Fruit fly (Drosophila melanogaster) whole organism, embryonic: Measurements from ENCODE around the gene Dif.
A peak's percentile ranks its signal among the peaks of the same experiment; 100 is the strongest.

Source experiments
- Asciz ChIP-seq: fragments of 200-800 bp; sonication (Bioruptor generic); optimal IDR thresholded peaks from 2 replicates; lab custom pipeline; 2017; ENCODE audit warnings: missing biosample characterization, mild to moderate bottlenecking, missing genetic modification characterization, missing genetic modification reagents
- BtbVII ChIP-seq: fragments of 200-800 bp; sonication (Bioruptor generic); optimal IDR thresholded peaks from 3 replicates; lab custom pipeline; 2017; ENCODE audit warnings: missing biosample characterization, mild to moderate bottlenecking, missing genetic modification characterization
- CG11560 ChIP-seq: fragments of 200-800 bp; sonication (Bioruptor generic); IDR thresholded peaks from 3 replicates; pipeline ENCODE4 v1.3.6; 2022; ENCODE audit warnings: missing biosample characterization, missing genetic modification characterization
- CG12744 ChIP-seq: fragments of 200-800 bp; sonication (Bioruptor generic); optimal IDR thresholded peaks from 2 replicates; lab custom pipeline; 2016; ENCODE audit warnings: missing biosample characterization, missing genetic modification characterization
- CG14441 ChIP-seq: fragments of 200-800 bp; sonication (Bioruptor generic); IDR thresholded peaks from 2 replicates; pipeline ENCODE4 v1.3.6; 2022; ENCODE audit warnings: missing biosample characterization, missing genetic modification characterization
- CG17568 ChIP-seq: fragments of 200-800 bp; sonication (Bioruptor generic); optimal IDR thresholded peaks from 2 replicates; lab custom pipeline; 2018; ENCODE audit warnings: missing biosample characterization, mild to moderate bottlenecking, missing genetic modification characterization, moderate library complexity
- CG17802 ChIP-seq: fragments of 200-800 bp; sonication (Bioruptor generic); optimal IDR thresholded peaks from 2 replicates; lab custom pipeline; 2018; ENCODE audit warnings: missing biosample characterization, mild to moderate bottlenecking, missing genetic modification characterization, moderate library complexity
- CG18262 ChIP-seq: fragments of 200-800 bp; optimal IDR thresholded peaks from 3 replicates; lab custom pipeline; 2019; ENCODE audit warnings: missing biosample characterization, mild to moderate bottlenecking, missing genetic modification characterization, moderate library complexity
- CG18619 ChIP-seq: fragments of 200-800 bp; sonication (Bioruptor generic); optimal IDR thresholded peaks from 3 replicates; lab custom pipeline; 2017; ENCODE audit warnings: missing biosample characterization, mild to moderate bottlenecking, missing genetic modification characterization
- CG2202 ChIP-seq: fragments of 200-800 bp; sonication (Bioruptor generic); optimal IDR thresholded peaks from 2 replicates; lab custom pipeline; 2018; ENCODE audit warnings: missing biosample characterization, mild to moderate bottlenecking, missing genetic modification characterization
- CG30020 ChIP-seq: fragments of 200-800 bp; optimal IDR thresholded peaks from 2 replicates; lab custom pipeline; 2019; ENCODE audit warnings: missing biosample characterization, mild to moderate bottlenecking, missing genetic modification characterization, moderate library complexity
- CG3163 ChIP-seq: fragments of 200-800 bp; sonication (Bioruptor generic); optimal IDR thresholded peaks from 3 replicates; lab custom pipeline; 2016; ENCODE audit warnings: missing biosample characterization, missing genetic modification characterization
- CG4328 ChIP-seq: fragments of 200-800 bp; sonication (Bioruptor generic); optimal IDR thresholded peaks from 3 replicates; lab custom pipeline; 2017; ENCODE audit warnings: missing biosample characterization, missing genetic modification reagents, missing genetic modification characterization
- CG4854 ChIP-seq: fragments of 200-800 bp; sonication (Bioruptor generic); optimal IDR thresholded peaks from 2 replicates; lab custom pipeline; 2016; ENCODE audit warnings: missing biosample characterization, missing genetic modification characterization, inconsistent platforms
- CG6272 ChIP-seq: fragments of 200-800 bp; sonication (Bioruptor generic); IDR thresholded peaks from 2 replicates; pipeline ENCODE4 v1.3.6; 2022; ENCODE audit warnings: missing biosample characterization, missing genetic modification characterization
- CG6765 ChIP-seq: fragments of 200-800 bp; sonication (Bioruptor generic); optimal IDR thresholded peaks from 3 replicates; lab custom pipeline; 2017; ENCODE audit warnings: missing biosample characterization, mild to moderate bottlenecking, missing genetic modification characterization
- CG7372 ChIP-seq: fragments of 200-800 bp; sonication (Bioruptor generic); IDR thresholded peaks from 2 replicates; pipeline ENCODE4 v1.3.6; 2022; ENCODE audit warnings: missing biosample characterization, missing genetic modification characterization
- CG7839 ChIP-seq: fragments of 200-800 bp; sonication (Bioruptor generic); optimal IDR thresholded peaks from 3 replicates; lab custom pipeline; 2018; ENCODE audit warnings: missing biosample characterization, mild to moderate bottlenecking, missing genetic modification characterization, moderate library complexity
- CG8281 ChIP-seq: fragments of 200-800 bp; sonication (Bioruptor generic); optimal IDR thresholded peaks from 2 replicates; lab custom pipeline; 2018; ENCODE audit warnings: missing biosample characterization, mild to moderate bottlenecking, missing genetic modification characterization, moderate library complexity
- CG8944 ChIP-seq: fragments of 200-800 bp; sonication (Bioruptor generic); optimal IDR thresholded peaks from 3 replicates; lab custom pipeline; 2016; ENCODE audit warnings: missing biosample characterization, missing genetic modification characterization
- CG9437 ChIP-seq: fragments of 200-800 bp; sonication (Bioruptor generic); optimal IDR thresholded peaks from 2 replicates; lab custom pipeline; 2018; ENCODE audit warnings: missing biosample characterization, mild to moderate bottlenecking, missing genetic modification characterization
- Dref ChIP-seq: fragments of 200-800 bp; sonication (Bioruptor generic); IDR thresholded peaks from 2 replicates; pipeline ENCODE4 v1.3.6; 2022; ENCODE audit warnings: missing biosample characterization, missing genetic modification characterization
- E2f1 ChIP-seq: fragments of 200-800 bp; sonication (Bioruptor generic); IDR thresholded peaks from 2 replicates; pipeline ENCODE4 v1.3.6; 2022; ENCODE audit warnings: missing biosample characterization, missing genetic modification characterization
- Gsc ChIP-seq: fragments of 200-800 bp; sonication (Bioruptor generic); IDR thresholded peaks from 2 replicates; pipeline ENCODE4 v1.3.6; 2022; ENCODE audit warnings: missing biosample characterization, missing genetic modification characterization
- Hmr ChIP-seq: fragments of 200-800 bp; sonication (Bioruptor generic); optimal IDR thresholded peaks from 3 replicates; lab custom pipeline; 2017; ENCODE audit warnings: mild to moderate bottlenecking, missing biosample characterization, missing genetic modification reagents, missing genetic modification characterization
- Jarid2 ChIP-seq: fragments of 200-800 bp; sonication (Bioruptor generic); optimal IDR thresholded peaks from 3 replicates; lab custom pipeline; 2017; ENCODE audit warnings: mild to moderate bottlenecking, missing biosample characterization, missing genetic modification reagents, missing genetic modification characterization
- MESR4 ChIP-seq: fragments of 200-800 bp; sonication (Bioruptor generic); optimal IDR thresholded peaks from 2 replicates; lab custom pipeline; 2018; ENCODE audit warnings: missing biosample characterization, mild to moderate bottlenecking, missing genetic modification characterization, moderate library complexity
- Nf-YB ChIP-seq: fragments of 200-800 bp; sonication (Bioruptor generic); optimal IDR thresholded peaks from 3 replicates; lab custom pipeline; 2019; ENCODE audit warnings: missing biosample characterization, mild to moderate bottlenecking, missing genetic modification characterization, moderate library complexity
- Rx ChIP-seq: fragments of 200-800 bp; sonication (Bioruptor generic); IDR thresholded peaks from 2 replicates; pipeline ENCODE4 v1.3.6; 2022; ENCODE audit warnings: missing biosample characterization, missing genetic modification characterization
- Sin3A ChIP-seq: fragments of >200 bp; optimal IDR thresholded peaks from 2 replicates; lab custom pipeline; 2018
- Sry-β ChIP-seq: fragments of 200-800 bp; sonication (Bioruptor generic); optimal IDR thresholded peaks from 2 replicates; lab custom pipeline; 2018; ENCODE audit warnings: missing biosample characterization, mild to moderate bottlenecking, missing genetic modification characterization, moderate library complexity
- Ssrp ChIP-seq: fragments of 200-800 bp; sonication (Bioruptor generic); optimal IDR thresholded peaks from 2 replicates; lab custom pipeline; 2018; ENCODE audit warnings: missing biosample characterization, mild to moderate bottlenecking, missing genetic modification characterization, moderate library complexity
- Vsx1 ChIP-seq: fragments of 200-800 bp; sonication (Bioruptor generic); optimal IDR thresholded peaks from 2 replicates; lab custom pipeline; 2017; ENCODE audit warnings: missing biosample characterization, mild to moderate bottlenecking, missing genetic modification characterization, missing genetic modification reagents
- Xrp1 ChIP-seq: fragments of 200-800 bp; sonication (Bioruptor generic); IDR thresholded peaks from 2 replicates; pipeline ENCODE4 v1.3.6; 2022; ENCODE audit warnings: missing biosample characterization, missing genetic modification characterization
- abd-A ChIP-seq: fragments of 200-800 bp; sonication (Bioruptor generic); optimal IDR thresholded peaks from 3 replicates; lab custom pipeline; 2019; ENCODE audit warnings: missing biosample characterization, mild to moderate bottlenecking, missing genetic modification characterization, moderate library complexity
- ara ChIP-seq: fragments of 200-800 bp; sonication (Bioruptor generic); IDR thresholded peaks from 2 replicates; pipeline ENCODE4 v1.3.6; 2022; ENCODE audit warnings: missing biosample characterization, missing genetic modification characterization
- ato ChIP-seq: fragments of 200-800 bp; sonication (Bioruptor generic); IDR thresholded peaks from 2 replicates; pipeline ENCODE4 v1.3.6; 2022; ENCODE audit warnings: missing biosample characterization, missing genetic modification characterization; ENCODE audit not compliant: partially characterized antibody
- dysf ChIP-seq: fragments of 200-800 bp; sonication (Bioruptor generic); IDR thresholded peaks from 3 replicates; pipeline ENCODE4 v1.3.6; 2022; ENCODE audit warnings: missing biosample characterization, missing genetic modification characterization
- ems ChIP-seq: fragments of 200-800 bp; sonication (Bioruptor generic); optimal IDR thresholded peaks from 3 replicates; lab custom pipeline; 2016; ENCODE audit warnings: missing biosample characterization, missing genetic modification characterization
- exex ChIP-seq: fragments of 200-800 bp; sonication (Bioruptor generic); optimal IDR thresholded peaks from 4 replicates; lab custom pipeline; 2018; ENCODE audit warnings: missing biosample characterization, mild to moderate bottlenecking, missing genetic modification characterization, moderate library complexity
- fru ChIP-seq: fragments of >200 bp; optimal IDR thresholded peaks from 2 replicates; lab custom pipeline; 2017
- gcm2 ChIP-seq: fragments of 200-800 bp; sonication (Bioruptor generic); optimal IDR thresholded peaks from 2 replicates; lab custom pipeline; 2016; ENCODE audit warnings: missing biosample characterization, missing genetic modification characterization
- her ChIP-seq: fragments of 200-800 bp; sonication (Bioruptor generic); optimal IDR thresholded peaks from 2 replicates; lab custom pipeline; 2016; ENCODE audit warnings: missing biosample characterization, missing genetic modification characterization
- kni ChIP-seq: fragments of 200-800 bp; sonication (Bioruptor generic); optimal IDR thresholded peaks from 3 replicates; lab custom pipeline; 2017; ENCODE audit warnings: mild to moderate bottlenecking, missing biosample characterization, missing genetic modification reagents, missing genetic modification characterization
- nerfin-2 ChIP-seq: fragments of 200-800 bp; sonication (Bioruptor generic); IDR thresholded peaks from 2 replicates; pipeline ENCODE4 v1.3.6; 2022; ENCODE audit warnings: missing biosample characterization, missing genetic modification characterization; ENCODE audit not compliant: partially characterized antibody
- pan ChIP-seq, 4 experiments: fragments of >200 bp in 3 of 4; fragments of 200-800 bp in 1 of 4; sonication (Bioruptor generic) in 1 of 4; optimal IDR thresholded peaks in 3 of 4; IDR thresholded peaks in 1 of 4; 2 replicates each; pipeline versions ENCODE4 v1.3.6 to Lab custom; 2017 to 2022; ENCODE audit warnings: missing biosample characterization in 2 of 4, missing genetic modification characterization in 2 of 4, mixed read lengths in 1 of 4
- ranshi ChIP-seq: fragments of 200-800 bp; sonication (Bioruptor generic); IDR thresholded peaks from 2 replicates; pipeline ENCODE4 v1.3.6; 2022; ENCODE audit warnings: missing biosample characterization, missing genetic modification characterization
- slou ChIP-seq: fragments of 200-800 bp; sonication (Bioruptor generic); optimal IDR thresholded peaks from 3 replicates; lab custom pipeline; 2016; ENCODE audit warnings: missing biosample characterization, missing genetic modification characterization
- slp2 ChIP-seq: fragments of 200-800 bp; sonication (Bioruptor generic); optimal IDR thresholded peaks from 2 replicates; lab custom pipeline; 2016; ENCODE audit warnings: missing biosample characterization, missing genetic modification characterization
- unc-4 ChIP-seq: fragments of 200-800 bp; sonication (Bioruptor generic); IDR thresholded peaks from 2 replicates; pipeline ENCODE4 v1.3.6; 2022; ENCODE audit warnings: missing biosample characterization, missing genetic modification characterization; ENCODE audit not compliant: partially characterized antibody
- wdn ChIP-seq: fragments of 200-800 bp; sonication (Bioruptor generic); IDR thresholded peaks from 2 replicates; pipeline ENCODE4 v1.3.6; 2022; ENCODE audit warnings: missing biosample characterization, missing genetic modification characterization

Gene Dif

dm6 chr2L:17379844-17380243 is 53.1 kb downstream of the Dif start (continued):
- TF ChIP-seq Asciz (GFP tag; lab: Kevin White, UChicago) (peak; percentile 93), Sry-β (GFP tag; lab: Kevin White, UChicago) (peak; percentile 32), CG18262 (tag; lab: Kevin White, UChicago) (peak; percentile 77), BtbVII (GFP tag; lab: Kevin White, UChicago) (peak; percentile 45), CG17568 (GFP tag; lab: Kevin White, UChicago) (peak; percentile 76), her (GFP tag; lab: Kevin White, UChicago) (peak; percentile 59), CG12744 (GFP tag; lab: Kevin White, UChicago) (peak; percentile 9), Vsx1 (GFP tag; lab: Kevin White, UChicago) (peak; percentile 80), ato (GFP tag; lab: Robert Waterston, UW) (no peak), CG17802 (tag; lab: Kevin White, UChicago) (peak; percentile 51), CG30020 (tag; lab: Kevin White, UChicago) (no peak), Sin3A (lab: Kevin White, UChicago) (no peak), pan (optimal IDR thresholded peaks at IDR 0.05; lab: Kevin White, UChicago) (no peak), pan (GFP tag; optimal IDR thresholded peaks at IDR 0.05 in 1 of 2, IDR thresholded peaks at IDR 0.05 in 1 of 2) (peak in 1 of 2 experiments; percentile 62), CG4328 (GFP tag; lab: Kevin White, UChicago) (peak; percentile 60), CG14441 (no peak), slp2 (GFP tag; lab: Kevin White, UChicago) (peak; percentile 35), slou (peak; percentile 13), E2f1 (GFP tag; lab: Robert Waterston, UW) (peak; percentile 19; the same call in 1 of the 2 replicates), ranshi (peak; percentile 46; the same call in 1 of the 2 replicates), CG8281 (tag; lab: Kevin White, UChicago) (peak; percentile 41), Hmr (no peak), fru (lab: Kevin White, UChicago) (no peak), CG11560 (tag; lab: Robert Waterston, UW) (no peak), CG9437 (GFP tag; lab: Kevin White, UChicago) (no peak), ems (GFP tag; lab: Kevin White, UChicago) (peak; percentile 56), CG8944 (GFP tag; lab: Kevin White, UChicago) (peak; percentile 23), nerfin-2 (GFP tag; lab: Robert Waterston, UW) (no peak), unc-4 (no peak), Dref (GFP tag; lab: Robert Waterston, UW) (no peak), CG6272 (GFP tag; lab: Robert Waterston, UW) (no peak), MESR4 (peak; percentile 6), CG4854 (GFP tag; lab: Kevin White, UChicago) (peak; percentile 48), ara (GFP tag; lab: Robert Waterston, UW) (peak; percentile 66), Ssrp (peak; percentile 16), Gsc (GFP tag; lab: Robert Waterston, UW) (no peak), kni (GFP tag; lab: Kevin White, UChicago) (peak; percentile 89), exex (no peak), Rx (no peak; the same call in 1 of the 2 replicates), Xrp1 (GFP tag; lab: Robert Waterston, UW) (peak; percentile 85), Nf-YB (GFP tag; lab: Kevin White, UChicago) (peak; percentile 51), CG6765 (GFP tag; lab: Kevin White, UChicago) (no peak), wdn (no peak), Jarid2 (peak; percentile 54), CG3163 (GFP tag; lab: Kevin White, UChicago) (peak; percentile 31), CG2202 (tag; lab: Kevin White, UChicago) (peak; percentile 90), CG7839 (tag; lab: Kevin White, UChicago) (peak; percentile 49), CG18619 (GFP tag; lab: Kevin White, UChicago) (peak; percentile 73), CG7372 (GFP tag; lab: Robert Waterston, UW) (no peak), gcm2 (GFP tag; lab: Kevin White, UChicago) (peak; percentile 46), dysf (no peak), abd-A (no peak)
